Worm (Caenorhabditis elegans) whole organism, young adult: Measurements from ENCODE around the gene W02G9.4.
"Not testable (repeated sequence)": the region's sequence is repeated elsewhere in the genome, so short reads cannot be mapped to it uniquely, and the experiment has no call there.

Experiments used
- dox-1 ChIP-seq: fragments of 200-800 bp; sonication (Bioruptor generic); IDR thresholded peaks from 2 replicates; pipeline ENCODE4 v1.3.6; 2022; ENCODE audit warnings: missing genetic modification reagents, missing genetic modification characterization, missing compliant biosample characterization
- gei-17 ChIP-seq: fragments of 200-800 bp; sonication (Bioruptor generic); optimal IDR thresholded peaks from 2 replicates; lab custom pipeline; 2018; ENCODE audit warnings: mild to moderate bottlenecking, missing genetic modification characterization, missing compliant biosample characterization
- lsy-27 ChIP-seq: sonication (generic microtip); optimal IDR thresholded peaks from 2 replicates; lab custom pipeline; 2017; ENCODE audit warnings: missing genetic modification characterization, mild to moderate bottlenecking, missing compliant biosample characterization, antibody characterized with exemption, missing genotype, borderline replicate concordance; ENCODE audit not compliant: insufficient read depth
- nhr-179 ChIP-seq: sonication (generic microtip); optimal IDR thresholded peaks from 2 replicates; lab custom pipeline; 2016; ENCODE audit warnings: mild to moderate bottlenecking, missing genetic modification characterization, missing compliant biosample characterization
- repo-1 ChIP-seq: sonication (generic microtip); optimal IDR thresholded peaks from 2 replicates; lab custom pipeline; 2017; ENCODE audit warnings: mild to moderate bottlenecking, missing genetic modification characterization, missing compliant biosample characterization
- ztf-22 ChIP-seq: fragments of 200-800 bp; sonication (Bioruptor generic); optimal IDR thresholded peaks from 2 replicates; lab custom pipeline; 2018; ENCODE audit warnings: mild to moderate bottlenecking, missing genetic modification characterization, moderate library complexity, missing compliant biosample characterization

ce11 chrV:2625360-2625759, 41.3 kb upstream of the W02G9.4 start, which contains the start of gene sknr-1:
- not testable (repeated sequence) for TF ChIP-seq ztf-22 (GFP tag; lab: Kevin White, UChicago); dox-1 (GFP tag; lab: Robert Waterston, UW); lsy-27; gei-17 (GFP tag; lab: Kevin White, UChicago); nhr-179 (tag; lab: Kevin White, UChicago); repo-1 (tag; lab: Kevin White, UChicago)
